Worm (Caenorhabditis elegans) whole organism, L1 larva: ENCODE measurements around the gene F58E6.6.

ENCODE experiments used
- C16A3.4 ChIP-seq: fragments of 150-350 bp; optimal IDR thresholded peaks from 2 replicates; lab custom pipeline; 2014; ENCODE audit warnings: missing biosample characterization, missing genetic modification characterization
- C34B4.2 ChIP-seq: sonication (generic microtip); optimal IDR thresholded peaks from 2 replicates; lab custom pipeline; 2017; ENCODE audit warnings: mild to moderate bottlenecking, missing genetic modification characterization, missing compliant biosample characterization
- F16B12.6 ChIP-seq: fragments of 150-350 bp; optimal IDR thresholded peaks from 2 replicates; lab custom pipeline; 2014; ENCODE audit warnings: missing biosample characterization, missing genetic modification characterization
- ama-1 ChIP-seq: fragments of 150-350 bp; optimal IDR thresholded peaks from 2 replicates; lab custom pipeline; 2014
- ceh-8 ChIP-seq: fragments of 200-800 bp; sonication (Bioruptor generic); optimal IDR thresholded peaks from 2 replicates; lab custom pipeline; 2018; ENCODE audit warnings: mild to moderate bottlenecking, missing genetic modification characterization, moderate library complexity, missing compliant biosample characterization
- ceh-90 ChIP-seq: sonication (generic microtip); optimal IDR thresholded peaks from 2 replicates; lab custom pipeline; 2016; ENCODE audit warnings: missing genetic modification characterization, missing compliant biosample characterization
- dpl-1 ChIP-seq, 3 experiments: fragments of 150-350 bp in 2 of 3; sonication (generic microtip) in 1 of 3; optimal IDR thresholded peaks; 2 replicates each; lab custom pipeline; 2014 to 2017; ENCODE audit warnings: missing biosample characterization in 3 of 3, missing genetic modification characterization in 3 of 3, missing genetic modification reagents in 3 of 3
- efl-1 ChIP-seq, 4 experiments: fragments of 150-350 bp; optimal IDR thresholded peaks in 3 of 4; peaks in 1 of 4; 1 replicate in 1 of 4; 2 replicates in 3 of 4; lab custom pipeline; 2014; ENCODE audit warnings: missing biosample characterization in 2 of 4, missing genetic modification characterization in 2 of 4, missing genetic modification reagents in 2 of 4
- egl-27 ChIP-seq, 2 experiments: fragments of 150-350 bp in 1 of 2; sonication (generic microtip); optimal IDR thresholded peaks; 3 replicates each; lab custom pipeline; 2017 to 2018; ENCODE audit warnings: missing biosample characterization in 2 of 2, missing genetic modification characterization in 2 of 2, missing genetic modification reagents in 2 of 2
- grh-1 ChIP-seq: fragments of 200-800 bp; sonication (Bioruptor generic); IDR thresholded peaks from 2 replicates; pipeline ENCODE4 v1.3.6; 2022; ENCODE audit warnings: missing genetic modification reagents, missing genetic modification characterization, missing compliant biosample characterization
- hlh-17 ChIP-seq: fragments of 200-800 bp; sonication (Bioruptor generic); optimal IDR thresholded peaks from 2 replicates; lab custom pipeline; 2018; ENCODE audit warnings: missing genetic modification characterization, mild to moderate bottlenecking, missing compliant biosample characterization, moderate library complexity, borderline replicate concordance
- hlh-4 ChIP-seq: sonication (generic microtip); optimal IDR thresholded peaks from 2 replicates; lab custom pipeline; 2016; ENCODE audit warnings: mild to moderate bottlenecking, missing genetic modification characterization, missing compliant biosample characterization
- hpl-2 ChIP-seq: fragments of 150-350 bp; optimal IDR thresholded peaks from 2 replicates; lab custom pipeline; 2014; ENCODE audit warnings: missing biosample characterization, missing genetic modification reagents, missing genetic modification characterization
- isw-1 ChIP-seq: fragments of 200-800 bp; sonication (Bioruptor generic); IDR thresholded peaks from 2 replicates; pipeline ENCODE4 v1.3.6; 2022; ENCODE audit warnings: missing genetic modification characterization, missing compliant biosample characterization
- lin-13 ChIP-seq: fragments of 150-350 bp; optimal IDR thresholded peaks from 2 replicates; lab custom pipeline; 2014; ENCODE audit warnings: missing biosample characterization, missing genetic modification reagents, missing genetic modification characterization
- lin-39 ChIP-seq: fragments of 150-350 bp; optimal IDR thresholded peaks from 2 replicates; lab custom pipeline; 2014; ENCODE audit warnings: missing biosample characterization, missing genetic modification reagents, missing genetic modification characterization
- lir-3 ChIP-seq: sonication (generic microtip); optimal IDR thresholded peaks from 2 replicates; lab custom pipeline; 2016; ENCODE audit warnings: mild to moderate bottlenecking, missing genetic modification characterization, moderate library complexity, missing compliant biosample characterization; ENCODE audit not compliant: poor library complexity
- lsy-2 ChIP-seq, 2 experiments: fragments of 150-350 bp; optimal IDR thresholded peaks; 2 replicates each; lab custom pipeline; 2014; ENCODE audit warnings: missing biosample characterization in 2 of 2, missing genetic modification characterization in 2 of 2
- mab-9 ChIP-seq: fragments of 200-800 bp; sonication (Bioruptor generic); IDR thresholded peaks from 2 replicates; pipeline ENCODE4 v1.3.6; 2022; ENCODE audit warnings: missing genetic modification reagents, missing genetic modification characterization, missing compliant biosample characterization
- nhr-11 ChIP-seq: fragments of 150-350 bp; optimal IDR thresholded peaks from 2 replicates; lab custom pipeline; 2014; ENCODE audit warnings: missing biosample characterization, missing genetic modification characterization
- nhr-20 ChIP-seq: sonication (generic microtip); optimal IDR thresholded peaks from 2 replicates; lab custom pipeline; 2016; ENCODE audit warnings: mild to moderate bottlenecking, missing genetic modification characterization, missing compliant biosample characterization
- nhr-71 ChIP-seq: sonication (generic microtip); optimal IDR thresholded peaks from 2 replicates; lab custom pipeline; 2016; ENCODE audit warnings: mild to moderate bottlenecking, missing genetic modification characterization, moderate library complexity, missing compliant biosample characterization
- nhr-84 ChIP-seq: sonication (generic microtip); optimal IDR thresholded peaks from 2 replicates; lab custom pipeline; 2017; ENCODE audit warnings: missing biosample characterization, missing genetic modification characterization
- pag-3 ChIP-seq: sonication (generic microtip); optimal IDR thresholded peaks from 2 replicates; lab custom pipeline; 2017; ENCODE audit warnings: missing genetic modification characterization, mild to moderate bottlenecking, missing compliant biosample characterization, antibody characterized with exemption, borderline replicate concordance; ENCODE audit not compliant: insufficient read depth
- rnt-1 ChIP-seq: sonication (generic microtip); optimal IDR thresholded peaks from 2 replicates; lab custom pipeline; 2016; ENCODE audit warnings: mild to moderate bottlenecking, missing genetic modification characterization, moderate library complexity, missing compliant biosample characterization
- swsn-7 ChIP-seq: sonication (generic microtip); optimal IDR thresholded peaks from 2 replicates; lab custom pipeline; 2016; ENCODE audit warnings: missing genetic modification characterization, missing compliant biosample characterization
- tlp-1 ChIP-seq: fragments of 150-350 bp; optimal IDR thresholded peaks from 2 replicates; lab custom pipeline; 2014; ENCODE audit warnings: missing biosample characterization, missing genetic modification characterization
- unc-130 ChIP-seq: fragments of 150-350 bp; optimal IDR thresholded peaks from 2 replicates; lab custom pipeline; 2017; ENCODE audit warnings: missing biosample characterization, missing genetic modification characterization, inconsistent platforms
- unc-30 ChIP-seq: sonication (generic microtip); optimal IDR thresholded peaks from 2 replicates; lab custom pipeline; 2017; ENCODE audit warnings: missing biosample characterization, missing genetic modification characterization
- unc-62 ChIP-seq: fragments of 150-350 bp; optimal IDR thresholded peaks from 2 replicates; lab custom pipeline; 2014; ENCODE audit warnings: missing biosample characterization, missing genetic modification reagents, missing genetic modification characterization
- vab-15 ChIP-seq: sonication (generic microtip); optimal IDR thresholded peaks from 2 replicates; lab custom pipeline; 2017; ENCODE audit warnings: missing genotype, mild to moderate bottlenecking, missing genetic modification characterization, missing compliant biosample characterization
- zip-4 ChIP-seq: fragments of 200-800 bp; sonication (Bioruptor generic); optimal IDR thresholded peaks from 2 replicates; lab custom pipeline; 2018; ENCODE audit warnings: mild to moderate bottlenecking, missing genetic modification characterization, moderate library complexity, missing compliant biosample characterization
- ztf-11 ChIP-seq, 2 experiments: sonication (generic microtip); optimal IDR thresholded peaks; 2 replicates each; lab custom pipeline; 2016 to 2017; ENCODE audit warnings: missing genetic modification characterization in 2 of 2, missing biosample characterization in 1 of 2, missing compliant biosample characterization in 1 of 2

The F58E6.6 gene

DNA sequence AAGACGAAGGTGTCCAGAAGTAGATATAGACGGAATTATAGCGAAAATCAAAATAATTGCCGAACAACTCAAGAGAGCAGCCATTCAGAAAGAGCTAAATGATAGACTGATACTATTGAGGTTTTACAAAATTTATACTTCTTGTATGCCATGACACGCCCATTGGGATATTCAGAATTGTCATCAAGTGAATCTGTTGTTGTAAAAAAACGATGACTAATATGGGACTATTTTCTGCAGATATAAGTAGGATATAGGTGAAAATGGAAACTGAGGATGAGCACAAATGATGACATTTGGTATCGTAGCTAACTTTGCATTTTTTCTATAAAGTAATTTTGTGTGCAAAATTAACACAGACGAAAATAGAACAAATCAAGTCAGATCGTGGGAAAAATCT lies 2.9 kb upstream of the F58E6.6 start, which contains the start of gene F58E6.8:
TSS of gene F58E6.8 (minus strand) at position 101 of the 400 bp plus-strand sequence.
- TF ChIP-seq C16A3.4 (no peak), tlp-1 (tag; lab: Kevin White, UChicago) (no peak), rnt-1 (tag; lab: Kevin White, UChicago) (no peak), hlh-4 (tag; lab: Kevin White, UChicago) (no peak), mab-9 (GFP tag; lab: Robert Waterston, UW) (no peak), unc-130 (tag; lab: Kevin White, UChicago) (no peak)

DNA sequence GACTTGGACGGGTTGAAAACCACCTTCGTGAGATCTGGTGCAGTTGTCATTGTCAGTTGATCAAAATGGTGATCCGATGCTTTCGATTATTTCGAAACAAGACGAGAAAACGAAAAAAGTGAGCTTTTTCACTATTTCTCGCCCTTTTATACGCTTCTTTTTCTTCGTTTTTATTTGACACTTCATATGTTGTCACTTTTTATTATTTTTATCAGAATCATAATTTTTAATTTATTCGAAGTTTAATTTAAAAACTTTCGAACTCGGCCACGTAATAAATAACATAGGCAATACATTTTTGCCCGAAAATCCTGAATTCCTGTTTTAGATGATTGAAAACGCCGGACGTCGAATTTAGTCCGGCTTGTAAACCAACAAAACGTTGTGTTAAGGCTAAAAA lies 1.6 kb upstream of the F58E6.6 start, which contains the start of gene F58E6.5:
TSS of gene F58E6.5 (minus strand) at position 101 of the 400 bp plus-strand sequence.
- TF ChIP-seq hpl-2 (GFP tag; lab: Kevin White, UChicago) (no peak), ama-1 (lab: Kevin White, UChicago) (no peak), egl-27 (tag; optimal IDR thresholded peaks at IDR 0.05; lab: Kevin White, UChicago) (no peak), pag-3 (tag; lab: Kevin White, UChicago) (no peak), nhr-11 (tag; lab: Kevin White, UChicago) (no peak), ceh-90 (no peak), nhr-20 (tag; lab: Kevin White, UChicago) (no peak), isw-1 (GFP tag; lab: Robert Waterston, UW) (no peak)

DNA sequence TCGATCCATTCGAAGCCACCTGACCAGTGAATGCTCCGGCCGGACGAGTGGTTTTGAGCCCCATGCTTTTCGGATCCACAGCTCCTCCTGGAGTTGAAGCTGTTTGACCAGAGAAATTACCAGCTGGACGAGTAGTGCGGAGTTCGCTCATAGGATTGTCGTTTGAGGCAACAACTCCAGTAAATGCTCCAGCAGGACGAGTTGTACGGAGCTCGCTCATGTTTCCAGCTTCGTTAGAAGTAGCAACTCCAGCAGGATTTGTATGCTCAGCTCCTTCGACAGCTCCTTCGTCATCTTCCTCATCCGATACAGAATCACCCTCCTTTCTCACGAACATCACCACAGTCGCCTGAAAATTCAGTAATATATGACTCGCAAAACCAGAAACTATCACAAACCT lies 736 bp upstream of the F58E6.6 start:
- no peak for TF ChIP-seq efl-1 (optimal IDR thresholded peaks at IDR 0.05; lab: Kevin White, UChicago)
- TF ChIP-seq efl-1 (GFP tag; optimal IDR thresholded peaks at IDR 0.05 in 1 of 2; lab: Kevin White, UChicago) = peak in 1 of 2 experiments; percentile 84
- no peak for TF ChIP-seq zip-4

DNA sequence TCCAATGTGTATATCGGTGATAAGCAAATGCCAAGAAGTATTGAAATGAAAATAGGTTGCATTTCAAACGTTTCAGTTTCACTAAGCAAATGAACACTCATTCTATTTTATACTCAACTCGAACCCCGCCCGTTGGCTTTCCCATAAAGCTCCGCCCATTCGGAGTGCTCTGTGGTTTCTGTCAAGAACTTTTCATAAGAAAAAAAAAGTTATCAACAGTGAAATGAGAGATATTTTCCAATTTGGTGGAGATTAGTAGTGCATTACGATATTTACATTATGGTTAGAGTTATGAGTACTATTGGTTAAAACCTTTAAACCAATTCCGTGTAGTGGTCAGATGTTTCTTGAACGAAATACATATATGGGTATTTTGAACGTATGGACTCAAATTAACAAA lies 2.5 kb downstream of the F58E6.6 start, which contains the start of gene F58E6.4:
TSS of gene F58E6.4 (minus strand) at position 101 of the 400 bp plus-strand sequence.
- TF ChIP-seq efl-1 (optimal IDR thresholded peaks at IDR 0.05; lab: Kevin White, UChicago) (no peak), efl-1 (GFP tag; optimal IDR thresholded peaks at IDR 0.05 in 1 of 2; lab: Kevin White, UChicago) (no peak), lin-13 (no peak), dpl-1 (GFP tag; optimal IDR thresholded peaks at IDR 0.05; lab: Kevin White, UChicago) (no peak), ceh-8 (no peak), hlh-17 (GFP tag; lab: Kevin White, UChicago) (no peak), hpl-2 (GFP tag; lab: Kevin White, UChicago) (no peak), nhr-11 (tag; lab: Kevin White, UChicago) (no peak), unc-62 (no peak), ceh-90 (no peak), lir-3 (tag; lab: Kevin White, UChicago) (no peak)

DNA sequence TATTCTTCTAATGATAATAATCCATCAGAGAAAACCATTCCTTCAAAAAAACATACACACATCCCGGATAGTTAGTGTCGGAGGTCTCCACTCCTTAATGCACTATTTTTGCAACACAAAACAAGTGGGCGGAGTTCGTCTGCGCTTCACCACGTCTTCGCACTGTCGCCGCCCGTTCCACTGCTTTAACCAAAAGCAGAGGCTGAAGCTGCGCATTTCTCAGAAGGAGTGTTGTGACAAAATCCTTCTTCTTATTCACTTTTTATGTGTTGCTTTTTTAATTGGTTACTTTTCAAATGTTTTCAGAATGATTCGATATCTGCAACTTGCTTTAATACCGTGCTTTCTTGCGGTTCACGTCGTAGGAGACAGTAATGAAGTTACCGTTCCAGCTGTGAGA lies 7.9 kb downstream of the F58E6.6 start, which contains the start of gene F58E6.13:
TSS of gene F58E6.13 (plus strand) at position 301 of the 400 bp plus-strand sequence.
- TF ChIP-seq grh-1 (GFP tag; lab: Robert Waterston, UW) = no peak
- no peak for TF ChIP-seq nhr-71 (tag; lab: Kevin White, UChicago)
- no peak for TF ChIP-seq lin-13
- TF ChIP-seq vab-15 (tag; lab: Kevin White, UChicago) = no peak
- no peak for TF ChIP-seq swsn-7 (tag; lab: Kevin White, UChicago)
- no peak for TF ChIP-seq lsy-2 (tag; optimal IDR thresholded peaks at IDR 0.05; lab: Kevin White, UChicago)
- no peak for TF ChIP-seq efl-1 (optimal IDR thresholded peaks at IDR 0.05; lab: Kevin White, UChicago)
- no peak for TF ChIP-seq efl-1 (GFP tag; optimal IDR thresholded peaks at IDR 0.05 in 1 of 2; lab: Kevin White, UChicago)
- no peak for TF ChIP-seq nhr-84
- no peak for TF ChIP-seq tlp-1 (tag; lab: Kevin White, UChicago)
- no peak for TF ChIP-seq F16B12.6 (tag; lab: Kevin White, UChicago)
- no peak for TF ChIP-seq lir-3 (tag; lab: Kevin White, UChicago)
- TF ChIP-seq lin-39 (tag; lab: Kevin White, UChicago) = no peak
- no peak for TF ChIP-seq ceh-90
- TF ChIP-seq hlh-4 (tag; lab: Kevin White, UChicago) = no peak
- TF ChIP-seq unc-30 (tag; lab: Kevin White, UChicago) = no peak
- TF ChIP-seq ztf-11 (tag; optimal IDR thresholded peaks at IDR 0.05; lab: Kevin White, UChicago) = no peak
- no peak for TF ChIP-seq C34B4.2 (tag; lab: Kevin White, UChicago)
